Worm (Caenorhabditis elegans) whole organism, L3 larva: ENCODE results near the gene acs-14.

Experiments
- ama-1 ChIP-seq: fragments of 150-350 bp; optimal IDR thresholded peaks from 2 replicates; lab custom pipeline; 2018
- nhr-11 ChIP-seq: fragments of 150-350 bp; optimal IDR thresholded peaks from 2 replicates; lab custom pipeline; 2014; ENCODE audit warnings: missing biosample characterization, missing genetic modification characterization
- pqm-1 ChIP-seq: fragments of 150-350 bp; optimal IDR thresholded peaks from 2 replicates; lab custom pipeline; 2017; ENCODE audit warnings: missing biosample characterization, missing genetic modification characterization, inconsistent platforms
- ztf-11 ChIP-seq: fragments of 150-350 bp; optimal IDR thresholded peaks from 2 replicates; lab custom pipeline; 2014; ENCODE audit warnings: missing biosample characterization, missing genetic modification characterization

ce11 chrV:9473924-9474323, 34.0 kb upstream of the acs-14 start:
- TF ChIP-seq pqm-1 (tag; lab: Kevin White, UChicago) (no peak), ztf-11 (no peak), nhr-11 (tag; lab: Kevin White, UChicago) (no peak), ama-1 (no peak)
